Worm (Caenorhabditis elegans) whole organism, mixed stage, embryonic: ENCODE data around the gene srh-258.
"Not testable (repeated sequence)": the region's sequence is repeated elsewhere in the genome, so short reads cannot be mapped to it uniquely, and the experiment has no call there.

Source experiments
- ceh-39 ChIP-seq: fragments of 150-350 bp; optimal IDR thresholded peaks from 2 replicates; lab custom pipeline; 2014; ENCODE audit warnings: missing biosample characterization, missing genetic modification characterization
- snpc-4 ChIP-seq: fragments of 150-350 bp; optimal IDR thresholded peaks from 2 replicates; lab custom pipeline; 2014; ENCODE audit warnings: missing biosample characterization, missing genetic modification characterization
- unc-120 ChIP-seq: sonication (generic microtip); optimal IDR thresholded peaks from 2 replicates; lab custom pipeline; 2017; ENCODE audit warnings: missing genetic modification characterization, missing compliant biosample characterization; ENCODE audit not compliant: poor library complexity, severe bottlenecking
- unc-62 ChIP-seq: fragments of 150-350 bp; optimal IDR thresholded peaks from 2 replicates; lab custom pipeline; 2014; ENCODE audit warnings: missing biosample characterization, missing genetic modification reagents, missing genetic modification characterization

DNA sequence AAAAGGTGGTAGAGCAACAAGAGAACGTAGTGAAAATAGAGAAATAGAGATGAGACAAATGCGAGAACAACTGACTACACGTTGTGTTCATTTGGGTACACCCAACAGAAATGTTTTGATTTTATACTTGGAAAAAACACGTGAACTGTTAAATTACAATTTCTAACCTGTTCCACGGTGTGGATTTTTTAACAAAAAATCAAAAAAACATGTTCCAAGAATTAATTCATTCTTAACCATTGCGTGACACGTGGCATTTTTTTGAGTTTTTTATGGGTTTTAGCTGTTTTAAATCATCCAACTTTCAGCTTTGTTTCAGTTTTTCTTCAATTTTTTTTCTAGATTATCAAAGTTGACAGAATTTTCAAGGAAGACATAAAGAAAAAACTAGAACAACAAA, 43.5 kb upstream of the srh-258 start, which contains the start of gene ech-1.1:
- not testable (repeated sequence) for TF ChIP-seq snpc-4 (tag; lab: Kevin White, UChicago); unc-62 (GFP tag; lab: Kevin White, UChicago); ceh-39; unc-120 (tag; lab: Kevin White, UChicago)
